Fruit fly (Drosophila melanogaster) whole organism, embryonic: ENCODE results near the gene CG1910.

Experiments
- Antp ChIP-seq: fragments of 200-800 bp; sonication (Bioruptor generic); optimal IDR thresholded peaks from 3 replicates; lab custom pipeline; 2016; ENCODE audit warnings: missing biosample characterization, missing genetic modification characterization
- Atf3 ChIP-seq: fragments of 200-800 bp; sonication (Bioruptor generic); optimal IDR thresholded peaks from 3 replicates; lab custom pipeline; 2016; ENCODE audit warnings: missing biosample characterization, missing genetic modification characterization
- CG10274 ChIP-seq: fragments of 200-800 bp; sonication (Bioruptor generic); optimal IDR thresholded peaks from 3 replicates; lab custom pipeline; 2017; ENCODE audit warnings: missing biosample characterization, mild to moderate bottlenecking, missing genetic modification characterization
- CG10366 ChIP-seq: fragments of 200-800 bp; sonication (Bioruptor generic); IDR thresholded peaks from 2 replicates; pipeline ENCODE4 v1.3.6; 2022; ENCODE audit warnings: missing biosample characterization, missing genetic modification characterization
- CG12942 ChIP-seq: fragments of 200-800 bp; sonication (Bioruptor generic); optimal IDR thresholded peaks from 3 replicates; lab custom pipeline; 2016; ENCODE audit warnings: missing biosample characterization, missing genetic modification characterization
- CG13123 ChIP-seq: fragments of 200-800 bp; sonication (Bioruptor generic); optimal IDR thresholded peaks from 2 replicates; lab custom pipeline; 2016; ENCODE audit warnings: missing biosample characterization, missing genetic modification characterization
- CG14441 ChIP-seq: fragments of 200-800 bp; sonication (Bioruptor generic); IDR thresholded peaks from 2 replicates; pipeline ENCODE4 v1.3.6; 2022; ENCODE audit warnings: missing biosample characterization, missing genetic modification characterization
- CG1529 ChIP-seq: fragments of 200-800 bp; sonication (Bioruptor generic); optimal IDR thresholded peaks from 3 replicates; lab custom pipeline; 2018; ENCODE audit warnings: missing biosample characterization, missing genetic modification characterization
- CG15601 ChIP-seq: fragments of 200-800 bp; sonication (Bioruptor generic); optimal IDR thresholded peaks from 3 replicates; lab custom pipeline; 2019; ENCODE audit warnings: missing biosample characterization, mild to moderate bottlenecking, missing genetic modification characterization, moderate library complexity
- CG17568 ChIP-seq: fragments of 200-800 bp; sonication (Bioruptor generic); optimal IDR thresholded peaks from 2 replicates; lab custom pipeline; 2018; ENCODE audit warnings: missing biosample characterization, mild to moderate bottlenecking, missing genetic modification characterization, moderate library complexity
- CG18476 ChIP-seq: fragments of 200-800 bp; sonication (Bioruptor generic); optimal IDR thresholded peaks from 2 replicates; lab custom pipeline; 2016; ENCODE audit warnings: missing biosample characterization, mild to moderate bottlenecking, missing genetic modification characterization
- CG2202 ChIP-seq: fragments of 200-800 bp; sonication (Bioruptor generic); optimal IDR thresholded peaks from 2 replicates; lab custom pipeline; 2018; ENCODE audit warnings: missing biosample characterization, mild to moderate bottlenecking, missing genetic modification characterization
- CG32767 ChIP-seq: fragments of 200-800 bp; sonication (Bioruptor generic); IDR thresholded peaks from 2 replicates; pipeline ENCODE4 v1.3.6; 2022; ENCODE audit warnings: missing biosample characterization, missing genetic modification characterization
- CG33557 ChIP-seq: fragments of 200-800 bp; sonication (Bioruptor generic); optimal IDR thresholded peaks from 2 replicates; lab custom pipeline; 2019; ENCODE audit warnings: missing biosample characterization, mild to moderate bottlenecking, missing genetic modification characterization, moderate library complexity
- CG4360 ChIP-seq: fragments of 200-800 bp; sonication (Bioruptor generic); IDR thresholded peaks from 2 replicates; pipeline ENCODE4 v1.3.6; 2022; ENCODE audit warnings: missing biosample characterization, missing genetic modification characterization
- CG4424 ChIP-seq: fragments of 200-800 bp; sonication (Bioruptor generic); optimal IDR thresholded peaks from 3 replicates; lab custom pipeline; 2016; ENCODE audit warnings: missing biosample characterization, missing genetic modification characterization
- CG4617 ChIP-seq: fragments of 200-800 bp; sonication (Bioruptor generic); optimal IDR thresholded peaks from 3 replicates; lab custom pipeline; 2016; ENCODE audit warnings: missing biosample characterization, missing genetic modification characterization, borderline replicate concordance
- CG5953 ChIP-seq: fragments of 200-800 bp; sonication (Bioruptor generic); IDR thresholded peaks from 2 replicates; pipeline ENCODE4 v1.3.6; 2022; ENCODE audit warnings: missing biosample characterization, missing genetic modification characterization
- CG6175 ChIP-seq: fragments of 200-800 bp; sonication (Bioruptor generic); IDR thresholded peaks from 3 replicates; pipeline ENCODE4 v1.3.6; 2022; ENCODE audit warnings: missing biosample characterization, missing genetic modification characterization
- CG7987 ChIP-seq: fragments of 200-800 bp; sonication (Bioruptor generic); optimal IDR thresholded peaks from 2 replicates; lab custom pipeline; 2018; ENCODE audit warnings: missing biosample characterization, mild to moderate bottlenecking, missing genetic modification characterization, moderate library complexity
- CG9817 ChIP-seq: fragments of 200-800 bp; sonication (Bioruptor generic); optimal IDR thresholded peaks from 2 replicates; lab custom pipeline; 2018; ENCODE audit warnings: missing biosample characterization, mild to moderate bottlenecking, missing genetic modification characterization, moderate library complexity
- Chrac-16 ChIP-seq: fragments of 200-800 bp; sonication (Bioruptor generic); optimal IDR thresholded peaks from 3 replicates; lab custom pipeline; 2016; ENCODE audit warnings: missing biosample characterization, missing genetic modification characterization
- Dp ChIP-seq: fragments of 200-800 bp; sonication (Bioruptor generic); optimal IDR thresholded peaks from 2 replicates; lab custom pipeline; 2018; ENCODE audit warnings: missing biosample characterization, mild to moderate bottlenecking, missing genetic modification characterization, moderate library complexity
- Fer2 ChIP-seq: fragments of 200-800 bp; sonication (Bioruptor generic); optimal IDR thresholded peaks from 2 replicates; lab custom pipeline; 2018; ENCODE audit warnings: missing biosample characterization, mild to moderate bottlenecking, missing genetic modification characterization, moderate library complexity
- MTF-1 ChIP-seq: fragments of 200-800 bp; sonication (Bioruptor generic); optimal IDR thresholded peaks from 2 replicates; lab custom pipeline; 2018; ENCODE audit warnings: missing biosample characterization, mild to moderate bottlenecking, missing genetic modification characterization, borderline replicate concordance
- Mrtf ChIP-seq: fragments of 200-800 bp; sonication (Bioruptor generic); IDR thresholded peaks from 3 replicates; pipeline ENCODE4 v1.3.6; 2022; ENCODE audit warnings: missing biosample characterization, missing genetic modification characterization
- Nf-YA ChIP-seq: fragments of 200-800 bp; sonication (Bioruptor generic); IDR thresholded peaks from 2 replicates; pipeline ENCODE4 v1.3.6; 2022; ENCODE audit warnings: missing biosample characterization, missing genetic modification characterization
- Nf-YB ChIP-seq: fragments of 200-800 bp; sonication (Bioruptor generic); optimal IDR thresholded peaks from 3 replicates; lab custom pipeline; 2019; ENCODE audit warnings: missing biosample characterization, mild to moderate bottlenecking, missing genetic modification characterization, moderate library complexity
- Nf-YC ChIP-seq: fragments of 200-800 bp; optimal IDR thresholded peaks from 3 replicates; lab custom pipeline; 2019; ENCODE audit warnings: missing biosample characterization, mild to moderate bottlenecking, missing genetic modification characterization, moderate library complexity
- Opbp ChIP-seq: fragments of 200-800 bp; sonication (Bioruptor generic); IDR thresholded peaks from 3 replicates; pipeline ENCODE4 v1.3.6; 2022; ENCODE audit warnings: missing biosample characterization, missing genetic modification characterization; ENCODE audit not compliant: partially characterized antibody
- Optix ChIP-seq: fragments of 200-800 bp; sonication (Bioruptor generic); IDR thresholded peaks from 3 replicates; pipeline ENCODE4 v1.3.6; 2022; ENCODE audit warnings: missing biosample characterization, missing genetic modification characterization
- Ptx1 ChIP-seq: fragments of 200-800 bp; sonication (Bioruptor generic); IDR thresholded peaks from 2 replicates; pipeline ENCODE4 v1.3.6; 2022; ENCODE audit warnings: missing biosample characterization, missing genetic modification characterization
- Ravus ChIP-seq: fragments of 200-800 bp; sonication (Bioruptor generic); IDR thresholded peaks from 2 replicates; pipeline ENCODE4 v1.3.6; 2022; ENCODE audit warnings: missing biosample characterization, missing genetic modification characterization
- ac ChIP-seq: fragments of 200-800 bp; sonication (Bioruptor generic); optimal IDR thresholded peaks from 3 replicates; lab custom pipeline; 2017; ENCODE audit warnings: missing biosample characterization, mild to moderate bottlenecking, missing genetic modification characterization
- al ChIP-seq: fragments of 200-800 bp; sonication (Bioruptor generic); IDR thresholded peaks from 2 replicates; pipeline ENCODE4 v1.3.6; 2022; ENCODE audit warnings: missing biosample characterization, missing genetic modification characterization
- az2 ChIP-seq: fragments of 200-800 bp; sonication (Bioruptor generic); optimal IDR thresholded peaks from 3 replicates; lab custom pipeline; 2016; ENCODE audit warnings: missing biosample characterization, missing genetic modification characterization
- br ChIP-seq: fragments of >200 bp; optimal IDR thresholded peaks from 2 replicates; lab custom pipeline; 2017
- cato ChIP-seq: fragments of 200-800 bp; sonication (Bioruptor generic); optimal IDR thresholded peaks from 2 replicates; lab custom pipeline; 2016; ENCODE audit warnings: missing biosample characterization, missing genetic modification characterization, borderline replicate concordance
- chm ChIP-seq: fragments of 200-800 bp; sonication (Bioruptor generic); IDR thresholded peaks from 2 replicates; pipeline ENCODE4 v1.3.6; 2022; ENCODE audit warnings: missing biosample characterization, missing genetic modification characterization
- cwo ChIP-seq: fragments of 200-800 bp; sonication (Bioruptor generic); optimal IDR thresholded peaks from 3 replicates; lab custom pipeline; 2017; ENCODE audit warnings: missing biosample characterization, missing genetic modification characterization, mild to moderate bottlenecking, moderate library complexity, missing genetic modification reagents
- gcm ChIP-seq: fragments of 200-800 bp; sonication (Bioruptor generic); optimal IDR thresholded peaks from 2 replicates; lab custom pipeline; 2019; ENCODE audit warnings: missing biosample characterization, mild to moderate bottlenecking, missing genetic modification characterization, moderate library complexity
- inv ChIP-seq: fragments of 200-800 bp; sonication (Bioruptor generic); IDR thresholded peaks from 2 replicates; pipeline ENCODE4 v1.3.6; 2022; ENCODE audit warnings: missing biosample characterization, missing genetic modification characterization; ENCODE audit not compliant: partially characterized antibody
- maf-S ChIP-seq: fragments of 200-800 bp; sonication (Bioruptor generic); optimal IDR thresholded peaks from 2 replicates; lab custom pipeline; 2016; ENCODE audit warnings: missing biosample characterization, missing genetic modification characterization
- nerfin-1 ChIP-seq: fragments of 200-800 bp; sonication (Bioruptor generic); optimal IDR thresholded peaks from 3 replicates; lab custom pipeline; 2019; ENCODE audit warnings: missing biosample characterization, mild to moderate bottlenecking, missing genetic modification characterization, moderate library complexity
- pan ChIP-seq, 4 experiments: fragments of >200 bp in 3 of 4; fragments of 200-800 bp in 1 of 4; sonication (Bioruptor generic) in 1 of 4; optimal IDR thresholded peaks in 3 of 4; IDR thresholded peaks in 1 of 4; 2 replicates each; pipeline versions ENCODE4 v1.3.6 to Lab custom; 2017 to 2022; ENCODE audit warnings: missing biosample characterization in 2 of 4, missing genetic modification characterization in 2 of 4, mixed read lengths in 1 of 4
- pros ChIP-seq: fragments of 200-800 bp; sonication (Bioruptor generic); optimal IDR thresholded peaks from 3 replicates; lab custom pipeline; 2019; ENCODE audit warnings: missing biosample characterization, mild to moderate bottlenecking, missing genetic modification characterization, moderate library complexity
- pum ChIP-seq: fragments of 200-800 bp; sonication (Bioruptor generic); optimal IDR thresholded peaks from 2 replicates; lab custom pipeline; 2016; ENCODE audit warnings: missing biosample characterization, missing genetic modification characterization
- scrt ChIP-seq: fragments of 200-800 bp; sonication (Bioruptor generic); optimal IDR thresholded peaks from 2 replicates; lab custom pipeline; 2018; ENCODE audit warnings: missing biosample characterization, mild to moderate bottlenecking, missing genetic modification characterization, moderate library complexity
- slbo ChIP-seq: fragments of 200-800 bp; sonication (Bioruptor generic); IDR thresholded peaks from 2 replicates; pipeline ENCODE4 v1.3.6; 2022; ENCODE audit warnings: missing biosample characterization, missing genetic modification characterization
- unc-4 ChIP-seq: fragments of 200-800 bp; sonication (Bioruptor generic); IDR thresholded peaks from 2 replicates; pipeline ENCODE4 v1.3.6; 2022; ENCODE audit warnings: missing biosample characterization, missing genetic modification characterization; ENCODE audit not compliant: partially characterized antibody
- zfh1 ChIP-seq: fragments of 200-800 bp; sonication (Bioruptor generic); IDR thresholded peaks from 3 replicates; pipeline ENCODE4 v1.3.6; 2022; ENCODE audit warnings: missing biosample characterization, missing genetic modification characterization

Gene CG1910

dm6 chr3R:31794457-31794856 lies 47.0 kb downstream of the CG1910 start (continued):
- no peak for TF ChIP-seq Mrtf
- TF ChIP-seq CG17568 (GFP tag; lab: Kevin White, UChicago) = no peak
- TF ChIP-seq CG9817 (tag; lab: Kevin White, UChicago) = no peak
- peak; percentile 95 for TF ChIP-seq Dp (GFP tag; lab: Kevin White, UChicago)
- TF ChIP-seq CG6175 (GFP tag; lab: Robert Waterston, UW) = peak; percentile 88; the same call in 2 of the 3 replicates
- no peak for TF ChIP-seq CG15601
- TF ChIP-seq cwo (GFP tag; lab: Kevin White, UChicago) = peak; percentile 87
- no peak for TF ChIP-seq Ravus (GFP tag; lab: Robert Waterston, UW)
- TF ChIP-seq Chrac-16 = no peak
- no peak for TF ChIP-seq br (lab: Kevin White, UChicago)
- no peak for TF ChIP-seq CG2202
- TF ChIP-seq CG4424 (GFP tag; lab: Kevin White, UChicago) = no peak
- TF ChIP-seq Fer2 (tag; lab: Kevin White, UChicago) = no peak
- no peak for TF ChIP-seq pum (GFP tag; lab: Kevin White, UChicago)
- no peak for TF ChIP-seq slbo (GFP tag; lab: Robert Waterston, UW)
- TF ChIP-seq MTF-1 (GFP tag; lab: Kevin White, UChicago) = no peak
- TF ChIP-seq gcm (GFP tag; lab: Kevin White, UChicago) = no peak
- TF ChIP-seq inv (GFP tag; lab: Robert Waterston, UW) = no peak
- no peak for TF ChIP-seq CG32767 (GFP tag; lab: Robert Waterston, UW)
- no peak for TF ChIP-seq CG18476
- no peak for TF ChIP-seq Atf3 (GFP tag; lab: Kevin White, UChicago)
- TF ChIP-seq scrt (GFP tag; lab: Kevin White, UChicago) = no peak
- TF ChIP-seq Nf-YA = no peak
- no peak for TF ChIP-seq CG7987
- no peak for TF ChIP-seq pan (optimal IDR thresholded peaks at IDR 0.05; lab: Kevin White, UChicago)
- TF ChIP-seq pan (GFP tag; optimal IDR thresholded peaks at IDR 0.05 in 1 of 2, IDR thresholded peaks at IDR 0.05 in 1 of 2) = no peak
- peak; percentile 81 for TF ChIP-seq ac
- peak; percentile 82 for TF ChIP-seq nerfin-1 (tag; lab: Kevin White, UChicago)
- no peak for TF ChIP-seq Nf-YC
- no peak for TF ChIP-seq CG33557
- no peak for TF ChIP-seq Ptx1
- no peak for TF ChIP-seq Optix (GFP tag; lab: Robert Waterston, UW)
- TF ChIP-seq CG4360 (GFP tag; lab: Robert Waterston, UW) = no peak
- no peak for TF ChIP-seq CG10366
- TF ChIP-seq CG1529 (GFP tag; lab: Kevin White, UChicago) = no peak
- no peak; the same call in 1 of the 2 replicates for TF ChIP-seq chm (GFP tag; lab: Robert Waterston, UW)
- 0 out of 3 replicates have a peak, but pooled peaks have one; percentile 10 for TF ChIP-seq zfh1 (GFP tag; lab: Robert Waterston, UW)
- TF ChIP-seq Antp = no peak
- no peak for TF ChIP-seq unc-4 (GFP tag; lab: Robert Waterston, UW)
- no peak for TF ChIP-seq cato
- TF ChIP-seq maf-S (GFP tag; lab: Kevin White, UChicago) = no peak
- TF ChIP-seq al (GFP tag; lab: Robert Waterston, UW) = no peak
- TF ChIP-seq pros = no peak
- TF ChIP-seq CG12942 = no peak
- TF ChIP-seq CG4617 (GFP tag; lab: Kevin White, UChicago) = no peak
- TF ChIP-seq CG13123 (GFP tag; lab: Kevin White, UChicago) = no peak
- TF ChIP-seq CG5953 (GFP tag; lab: Robert Waterston, UW) = no peak
- TF ChIP-seq az2 (GFP tag; lab: Kevin White, UChicago) = no peak
- TF ChIP-seq Opbp (GFP tag; lab: Robert Waterston, UW) = 0 out of 3 replicates have a peak, but pooled peaks have one; percentile 13
- TF ChIP-seq Nf-YB (GFP tag; lab: Kevin White, UChicago) = no peak
- no peak for TF ChIP-seq CG14441 (GFP tag; lab: Robert Waterston, UW)
- TF ChIP-seq CG10274 (GFP tag; lab: Kevin White, UChicago) = no peak
